Worm (Caenorhabditis elegans) whole organism, mixed stage, embryonic: Measurements from ENCODE around the gene btbd-10.

Experiments used
- M03D4.4 ChIP-seq: sonication (generic microtip); optimal IDR thresholded peaks from 2 replicates; lab custom pipeline; 2017; ENCODE audit warnings: mild to moderate bottlenecking, missing genetic modification characterization, missing compliant biosample characterization
- ces-1 ChIP-seq: fragments of 150-350 bp; optimal IDR thresholded peaks from 2 replicates; lab custom pipeline; 2014; ENCODE audit warnings: missing biosample characterization, missing genetic modification reagents, missing genetic modification characterization
- elt-3 ChIP-seq: fragments of 150-350 bp; optimal IDR thresholded peaks from 2 replicates; lab custom pipeline; 2014; ENCODE audit warnings: missing biosample characterization, missing genetic modification characterization
- lin-13 ChIP-seq: fragments of 150-350 bp; optimal IDR thresholded peaks from 2 replicates; lab custom pipeline; 2014; ENCODE audit warnings: missing biosample characterization, missing genetic modification characterization
- lsy-2 ChIP-seq: fragments of 150-350 bp; optimal IDR thresholded peaks from 2 replicates; lab custom pipeline; 2014; ENCODE audit warnings: missing biosample characterization, missing genetic modification characterization
- nhr-237 ChIP-seq: fragments of 150-350 bp; optimal IDR thresholded peaks from 2 replicates; lab custom pipeline; 2014; ENCODE audit warnings: missing biosample characterization, missing genetic modification characterization
- nhr-76 ChIP-seq: sonication (generic microtip); optimal IDR thresholded peaks from 2 replicates; lab custom pipeline; 2017; ENCODE audit warnings: missing biosample characterization, missing genetic modification characterization
- snpc-4 ChIP-seq: fragments of 150-350 bp; optimal IDR thresholded peaks from 2 replicates; lab custom pipeline; 2014; ENCODE audit warnings: missing biosample characterization, missing genetic modification characterization
- tbx-8 ChIP-seq: fragments of 200-800 bp; sonication (Bioruptor generic); optimal IDR thresholded peaks from 2 replicates; lab custom pipeline; 2018; ENCODE audit warnings: mild to moderate bottlenecking, missing genetic modification characterization, moderate library complexity, missing compliant biosample characterization
- unc-39 ChIP-seq: fragments of 150-350 bp; optimal IDR thresholded peaks from 2 replicates; lab custom pipeline; 2014; ENCODE audit warnings: missing biosample characterization, missing genetic modification characterization
- zip-8 ChIP-seq: fragments of 150-350 bp; optimal IDR thresholded peaks from 2 replicates; lab custom pipeline; 2014; ENCODE audit warnings: missing biosample characterization, missing genetic modification characterization

- no peak for TF ChIP-seq nhr-76 (tag; lab: Kevin White, UChicago)
- TF ChIP-seq zip-8 (tag; lab: Kevin White, UChicago) = no peak
- no peak for TF ChIP-seq ces-1
- TF ChIP-seq nhr-237 (tag; lab: Kevin White, UChicago) = no peak
- no peak for TF ChIP-seq snpc-4 (tag; lab: Kevin White, UChicago)
- no peak for TF ChIP-seq lsy-2 (tag; lab: Kevin White, UChicago)
- no peak for TF ChIP-seq unc-39
- no peak for TF ChIP-seq M03D4.4
- no peak for TF ChIP-seq tbx-8 (GFP tag; lab: Kevin White, UChicago)
- TF ChIP-seq lin-13 (tag; lab: Kevin White, UChicago) = no peak
- TF ChIP-seq elt-3 (tag; lab: Kevin White, UChicago) = no peak
Measured at ce11 chrII:4934954-4935353, 30.1 kb downstream of the btbd-10 start, which contains the start of gene gst-30.
